Worm (Caenorhabditis elegans): ENCODE results near the gene Y116F11A.6.

DNA sequence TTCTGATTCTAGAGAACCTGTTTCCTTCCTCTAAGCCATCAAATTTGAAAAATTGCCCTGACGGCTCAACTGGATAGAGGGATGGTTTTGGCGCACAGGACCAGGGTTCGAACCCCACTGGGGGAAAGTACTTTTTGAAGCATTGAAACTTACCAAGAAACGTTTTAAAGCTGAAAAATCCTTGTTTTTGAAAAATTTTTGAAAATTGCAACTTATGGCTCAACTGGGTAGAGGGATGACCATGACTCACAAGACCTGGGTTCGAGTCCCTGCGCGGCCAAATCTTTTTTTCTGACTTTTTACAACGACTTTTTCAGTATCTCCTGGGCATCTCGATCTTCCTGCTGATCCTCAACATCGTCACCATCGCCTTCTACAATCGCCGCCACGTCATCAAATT is 48.5 kb upstream of the Y116F11A.6 start:
- no peak for TF ChIP-seq tbx-7 (tag; optimal IDR thresholded peaks at IDR 0.05)
- no peak for TF ChIP-seq pqm-1 (tag; optimal IDR thresholded peaks at IDR 0.05)
- no peak for TF ChIP-seq F13H6.1 (tag; optimal IDR thresholded peaks at IDR 0.05)
- TF ChIP-seq nhr-232 (tag; optimal IDR thresholded peaks at IDR 0.05), result no peak
- no peak for TF ChIP-seq tbx-2 (tag; optimal IDR thresholded peaks at IDR 0.05)
- no peak for TF ChIP-seq nhr-11 (tag; optimal IDR thresholded peaks at IDR 0.05)
- TF ChIP-seq hlh-30 (tag; optimal IDR thresholded peaks at IDR 0.05; ENCODE audit: insufficient read depth), result no peak
- no peak for TF ChIP-seq ceh-6 (GFP tag; optimal IDR thresholded peaks at IDR 0.05)

Measured in whole organism, late embryonic.